Worm (Caenorhabditis elegans) whole organism, L3 larva: ENCODE data around the gene Y59C2A.3.

Experiments
- R02D3.7 ChIP-seq: fragments of 150-350 bp; optimal IDR thresholded peaks from 2 replicates; lab custom pipeline; 2014; ENCODE audit warnings: missing biosample characterization, missing genetic modification characterization
- aly-2 ChIP-seq: fragments of 150-350 bp; optimal IDR thresholded peaks from 2 replicates; lab custom pipeline; 2014; ENCODE audit warnings: missing biosample characterization, missing genetic modification characterization
- ama-1 ChIP-seq: fragments of 150-350 bp; optimal IDR thresholded peaks from 2 replicates; lab custom pipeline; 2018
- ceh-16 ChIP-seq: sonication (generic microtip); optimal IDR thresholded peaks from 2 replicates; lab custom pipeline; 2017; ENCODE audit warnings: missing biosample characterization, missing genetic modification characterization
- ceh-28 ChIP-seq: fragments of 150-350 bp; optimal IDR thresholded peaks from 2 replicates; lab custom pipeline; 2014; ENCODE audit warnings: missing biosample characterization, missing genetic modification reagents, missing genetic modification characterization
- ceh-9 ChIP-seq: sonication (generic microtip); optimal IDR thresholded peaks from 2 replicates; lab custom pipeline; 2018; ENCODE audit warnings: missing biosample characterization, missing genetic modification characterization
- daf-12 ChIP-seq: fragments of 150-350 bp; optimal IDR thresholded peaks from 2 replicates; lab custom pipeline; 2014; ENCODE audit warnings: missing biosample characterization, missing genetic modification reagents, missing genetic modification characterization
- egl-27 ChIP-seq: sonication (generic microtip); optimal IDR thresholded peaks from 4 replicates; lab custom pipeline; 2017; ENCODE audit warnings: missing biosample characterization, missing genetic modification reagents, missing genetic modification characterization
- egl-5 ChIP-seq: fragments of 150-350 bp; optimal IDR thresholded peaks from 2 replicates; lab custom pipeline; 2017; ENCODE audit warnings: missing biosample characterization, missing genetic modification reagents, missing genetic modification characterization, inconsistent platforms
- elt-1 ChIP-seq: fragments of 150-350 bp; optimal IDR thresholded peaks from 2 replicates; lab custom pipeline; 2014; ENCODE audit warnings: missing biosample characterization, missing genetic modification characterization
- fkh-10 ChIP-seq: sonication (generic microtip); optimal IDR thresholded peaks from 2 replicates; lab custom pipeline; 2017; ENCODE audit warnings: missing biosample characterization, missing genetic modification reagents, missing genetic modification characterization
- fkh-2 ChIP-seq: fragments of 150-350 bp; optimal IDR thresholded peaks from 2 replicates; lab custom pipeline; 2014; ENCODE audit warnings: missing biosample characterization, missing genetic modification reagents, missing genetic modification characterization
- fos-1 ChIP-seq: fragments of 150-350 bp; optimal IDR thresholded peaks from 2 replicates; lab custom pipeline; 2014; ENCODE audit warnings: missing biosample characterization, missing genetic modification characterization
- hmg-11 ChIP-seq: sonication (generic microtip); optimal IDR thresholded peaks from 2 replicates; lab custom pipeline; 2016; ENCODE audit warnings: missing genetic modification characterization, missing compliant biosample characterization
- jun-1 ChIP-seq: fragments of 150-350 bp; optimal IDR thresholded peaks from 2 replicates; lab custom pipeline; 2014; ENCODE audit warnings: missing biosample characterization, missing genetic modification reagents, missing genetic modification characterization
- lin-15B ChIP-seq: fragments of 150-350 bp; optimal IDR thresholded peaks from 2 replicates; lab custom pipeline; 2014; ENCODE audit warnings: missing biosample characterization, missing genetic modification characterization
- lsy-12 ChIP-seq: sonication (generic microtip); optimal IDR thresholded peaks from 2 replicates; lab custom pipeline; 2016; ENCODE audit warnings: mild to moderate bottlenecking, missing genetic modification characterization, missing compliant biosample characterization
- mml-1 ChIP-seq: fragments of 150-350 bp; sonication (generic microtip); optimal IDR thresholded peaks from 3 replicates; lab custom pipeline; 2014; ENCODE audit warnings: missing biosample characterization, missing genetic modification characterization
- nfya-1 ChIP-seq: sonication (generic microtip); optimal IDR thresholded peaks from 2 replicates; lab custom pipeline; 2017; ENCODE audit warnings: missing genetic modification characterization, mild to moderate bottlenecking, missing compliant biosample characterization, antibody characterized with exemption, moderate library complexity; ENCODE audit not compliant: insufficient read depth
- nhr-11 ChIP-seq: fragments of 150-350 bp; optimal IDR thresholded peaks from 2 replicates; lab custom pipeline; 2014; ENCODE audit warnings: missing biosample characterization, missing genetic modification characterization
- nhr-12 ChIP-seq: fragments of 150-350 bp; optimal IDR thresholded peaks from 2 replicates; lab custom pipeline; 2014; ENCODE audit warnings: missing biosample characterization, missing genetic modification characterization
- nhr-23 ChIP-seq: fragments of 150-350 bp; optimal IDR thresholded peaks from 2 replicates; lab custom pipeline; 2014; ENCODE audit warnings: missing biosample characterization, missing genetic modification reagents, missing genetic modification characterization
- nhr-237 ChIP-seq: fragments of 150-350 bp; optimal IDR thresholded peaks from 2 replicates; lab custom pipeline; 2014; ENCODE audit warnings: missing biosample characterization, missing genetic modification characterization
- nhr-25 ChIP-seq: sonication (generic microtip); optimal IDR thresholded peaks from 2 replicates; lab custom pipeline; 2017; ENCODE audit warnings: missing biosample characterization, missing genetic modification characterization
- nhr-76 ChIP-seq: fragments of 150-350 bp; sonication (generic microtip); optimal IDR thresholded peaks from 5 replicates; lab custom pipeline; 2014; ENCODE audit warnings: missing biosample characterization, missing genetic modification characterization
- nhr-77 ChIP-seq: fragments of 150-350 bp; optimal IDR thresholded peaks from 2 replicates; lab custom pipeline; 2014; ENCODE audit warnings: missing biosample characterization, missing genetic modification characterization
- pqm-1 ChIP-seq: fragments of 150-350 bp; optimal IDR thresholded peaks from 2 replicates; lab custom pipeline; 2017; ENCODE audit warnings: missing biosample characterization, missing genetic modification characterization, inconsistent platforms
- sea-2 ChIP-seq: fragments of 150-350 bp; sonication (generic microtip); optimal IDR thresholded peaks from 4 replicates; lab custom pipeline; 2014; ENCODE audit warnings: missing biosample characterization, missing genetic modification reagents, missing genetic modification characterization
- skn-1 ChIP-seq: fragments of 150-350 bp; optimal IDR thresholded peaks from 2 replicates; lab custom pipeline; 2014; ENCODE audit warnings: missing biosample characterization, missing genetic modification characterization
- snpc-4 ChIP-seq: fragments of 150-350 bp; optimal IDR thresholded peaks from 2 replicates; lab custom pipeline; 2014; ENCODE audit warnings: missing biosample characterization, missing genetic modification characterization
- tbx-2 ChIP-seq: sonication (generic microtip); optimal IDR thresholded peaks from 2 replicates; lab custom pipeline; 2016; ENCODE audit warnings: mild to moderate bottlenecking, missing genetic modification characterization, missing compliant biosample characterization
- unc-62 ChIP-seq: fragments of 150-350 bp; sonication (generic microtip); optimal IDR thresholded peaks from 4 replicates; lab custom pipeline; 2014; ENCODE audit warnings: missing biosample characterization, missing genetic modification reagents, missing genetic modification characterization
- zag-1 ChIP-seq: fragments of 150-350 bp; optimal IDR thresholded peaks from 2 replicates; lab custom pipeline; 2014; ENCODE audit warnings: missing biosample characterization, missing genetic modification characterization
- ztf-11 ChIP-seq: fragments of 150-350 bp; optimal IDR thresholded peaks from 2 replicates; lab custom pipeline; 2014; ENCODE audit warnings: missing biosample characterization, missing genetic modification characterization
- ztf-4 ChIP-seq: fragments of 150-350 bp; optimal IDR thresholded peaks from 2 replicates; lab custom pipeline; 2014; ENCODE audit warnings: missing biosample characterization, missing genetic modification characterization

Y59C2A.3 gene

DNA sequence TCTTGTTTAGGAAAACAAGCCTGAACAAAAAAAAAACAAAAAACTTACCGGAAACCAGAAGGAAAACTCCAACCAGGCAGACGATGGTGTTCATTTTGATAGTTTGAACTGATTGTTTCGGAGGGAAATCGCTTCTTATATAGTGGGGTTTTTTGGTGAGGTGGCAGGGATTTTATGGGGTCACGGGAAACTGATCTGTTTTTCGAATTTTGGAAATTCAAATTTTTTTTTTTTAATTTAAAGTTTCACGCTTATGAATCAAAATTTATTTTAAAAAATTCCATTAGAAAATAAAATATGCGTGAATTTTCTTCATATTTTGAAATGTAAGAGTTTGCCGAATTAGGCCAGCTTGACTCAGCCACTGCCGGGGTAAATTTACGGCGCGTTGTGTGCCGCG lies 44.4 kb downstream of the Y59C2A.3 start, which contains the start of gene C33C12.7:
C33C12.7 (minus strand) TSS at position 101 of the 400 bp plus-strand sequence.
- no peak for TF ChIP-seq nhr-76 (tag; lab: Kevin White, UChicago)
- no peak for TF ChIP-seq nhr-25 (tag; lab: Kevin White, UChicago)
- TF ChIP-seq ceh-16 (tag; lab: Kevin White, UChicago): no peak
- TF ChIP-seq zag-1 (tag; lab: Kevin White, UChicago): no peak
- TF ChIP-seq daf-12 (tag; lab: Kevin White, UChicago): no peak
- no peak for TF ChIP-seq snpc-4
- TF ChIP-seq ama-1 (lab: Kevin White, UChicago): no peak
- no peak for TF ChIP-seq nhr-11 (tag; lab: Kevin White, UChicago)
- TF ChIP-seq fkh-2 (tag; lab: Kevin White, UChicago): no peak
- no peak for TF ChIP-seq fos-1 (tag; lab: Kevin White, UChicago)
- TF ChIP-seq mml-1: no peak

DNA sequence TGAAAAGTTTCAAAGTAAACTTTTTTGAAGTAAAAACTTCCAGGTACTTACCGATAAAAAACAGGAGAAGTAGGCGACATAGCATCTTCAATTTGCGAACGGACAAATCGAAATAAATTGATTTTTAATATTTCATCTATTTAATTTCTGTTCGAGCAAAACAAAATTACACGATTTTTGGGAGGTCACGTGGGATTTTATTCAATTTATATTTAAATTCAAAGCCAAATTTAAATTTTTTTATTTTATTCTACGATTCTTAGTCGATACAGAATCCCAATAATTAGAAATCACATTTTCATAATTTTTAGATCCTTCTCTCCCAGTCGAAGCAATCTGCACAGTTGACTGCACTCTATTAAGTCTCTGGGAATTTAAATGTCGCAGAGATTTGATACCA lies 49.6 kb downstream of the Y59C2A.3 start, which contains the start of gene C33C12.12:
C33C12.12 (minus strand) TSS at position 101 of the 400 bp plus-strand sequence.
- no peak for TF ChIP-seq ama-1 (lab: Kevin White, UChicago)
- no peak for TF ChIP-seq nfya-1 (tag; lab: Kevin White, UChicago)
- no peak for TF ChIP-seq nhr-237
- TF ChIP-seq elt-1 (tag; lab: Kevin White, UChicago): no peak
- no peak for TF ChIP-seq egl-27 (tag; lab: Kevin White, UChicago)
- no peak for TF ChIP-seq tbx-2
- no peak for TF ChIP-seq ztf-4 (tag; lab: Kevin White, UChicago)
- TF ChIP-seq ceh-9 (tag; lab: Kevin White, UChicago): no peak
- no peak for TF ChIP-seq aly-2 (tag; lab: Kevin White, UChicago)
- no peak for TF ChIP-seq lsy-12 (tag; lab: Kevin White, UChicago)
- no peak for TF ChIP-seq ceh-28
- TF ChIP-seq fkh-10 (GFP tag; lab: Kevin White, UChicago): no peak
- no peak for TF ChIP-seq nhr-11 (tag; lab: Kevin White, UChicago)
- TF ChIP-seq nhr-12 (tag; lab: Kevin White, UChicago): no peak
- TF ChIP-seq nhr-76 (tag; lab: Kevin White, UChicago): no peak
- no peak for TF ChIP-seq lin-15B (tag; lab: Kevin White, UChicago)
- TF ChIP-seq nhr-23 (tag; lab: Kevin White, UChicago): no peak

DNA sequence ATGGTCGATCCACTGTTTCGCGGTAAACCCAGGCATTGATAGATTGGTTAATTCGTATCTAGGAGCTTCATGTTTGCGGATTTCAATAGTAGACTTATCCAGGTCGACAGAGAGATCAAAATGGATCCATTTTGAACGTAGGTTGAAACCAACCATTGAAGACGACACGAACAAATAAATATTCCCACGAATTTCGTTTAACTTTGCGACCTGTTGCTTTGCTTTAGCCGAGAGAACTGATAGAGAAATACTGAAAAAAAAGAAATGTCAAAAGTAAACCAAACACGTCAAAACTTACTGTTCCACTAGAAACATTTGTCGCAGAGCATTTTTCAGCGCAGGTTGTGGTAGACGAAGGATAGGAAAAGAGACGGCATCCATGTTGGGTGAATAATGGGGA lies 51.3 kb downstream of the Y59C2A.3 start, which contains the start of gene fbxb-38:
fbxb-38 (minus strand) TSS at position 390 of the 400 bp plus-strand sequence.
- no peak for TF ChIP-seq aly-2 (tag; lab: Kevin White, UChicago)
- no peak for TF ChIP-seq skn-1 (tag; lab: Kevin White, UChicago)
- TF ChIP-seq nhr-23 (tag; lab: Kevin White, UChicago): no peak
- TF ChIP-seq jun-1: no peak
- TF ChIP-seq nhr-77: no peak
- TF ChIP-seq zag-1 (tag; lab: Kevin White, UChicago): no peak
- no peak for TF ChIP-seq egl-27 (tag; lab: Kevin White, UChicago)
- TF ChIP-seq lsy-12 (tag; lab: Kevin White, UChicago): no peak
- no peak for TF ChIP-seq pqm-1
- no peak for TF ChIP-seq R02D3.7 (tag; lab: Kevin White, UChicago)
- TF ChIP-seq sea-2 (GFP tag; lab: Kevin White, UChicago): no peak
- no peak for TF ChIP-seq ztf-11 (tag; lab: Kevin White, UChicago)
- no peak for TF ChIP-seq hmg-11 (tag; lab: Kevin White, UChicago)
- no peak for TF ChIP-seq unc-62 (GFP tag; lab: Kevin White, UChicago)
- no peak for TF ChIP-seq nhr-76 (tag; lab: Kevin White, UChicago)
- no peak for TF ChIP-seq egl-5

DNA sequence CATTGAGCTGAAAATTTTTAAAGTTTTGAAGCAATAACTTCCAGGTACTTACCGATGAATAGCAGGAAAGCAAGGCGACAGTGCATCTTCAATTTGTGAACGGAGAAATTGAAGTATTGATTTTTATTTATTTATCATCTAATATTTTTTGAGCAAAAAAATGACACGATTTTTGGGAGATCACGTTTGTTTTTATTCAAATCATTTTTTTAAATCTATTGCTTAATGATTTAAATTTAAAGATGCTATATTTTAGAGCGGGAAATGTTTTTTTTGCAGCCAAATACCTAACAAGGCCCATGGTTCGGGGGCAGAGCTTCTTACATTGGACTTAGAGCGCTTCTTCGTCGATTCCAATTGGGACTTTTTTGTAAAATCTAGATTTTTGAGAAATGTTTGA lies 53.3 kb downstream of the Y59C2A.3 start, which contains the start of gene C33C12.4:
C33C12.4 (minus strand) TSS at position 101 of the 400 bp plus-strand sequence.
- no peak for TF ChIP-seq ceh-28
- TF ChIP-seq, all 47 proteins: peak for 0
